Fruit fly (Drosophila melanogaster): Measurements from ENCODE around the gene RSG7.

- TF ChIP-seq CG8478 (optimal IDR thresholded peaks at IDR 0.05): no peak
- no peak for TF ChIP-seq CTCF (optimal IDR thresholded peaks at IDR 0.05)
Observed at dm6 chrX:16893034-16893433, 48.8 kb upstream of the RSG7 start.
